Worm (Caenorhabditis elegans) whole organism, mixed stage, embryonic: Measurements from ENCODE around the gene pax-2.

Experiments
- M03D4.4 ChIP-seq: sonication (generic microtip); optimal IDR thresholded peaks from 2 replicates; lab custom pipeline; 2017; ENCODE audit warnings: mild to moderate bottlenecking, missing genetic modification characterization, missing compliant biosample characterization
- bed-3 ChIP-seq: fragments of 200-800 bp; sonication (Bioruptor generic); optimal IDR thresholded peaks from 3 replicates; lab custom pipeline; 2018; ENCODE audit warnings: mild to moderate bottlenecking, missing genetic modification characterization, moderate library complexity, missing compliant biosample characterization
- blmp-1 ChIP-seq: fragments of 150-350 bp; optimal IDR thresholded peaks from 2 replicates; lab custom pipeline; 2014; ENCODE audit warnings: missing biosample characterization, missing genetic modification characterization
- ceh-39 ChIP-seq: fragments of 150-350 bp; optimal IDR thresholded peaks from 2 replicates; lab custom pipeline; 2014; ENCODE audit warnings: missing biosample characterization, missing genetic modification characterization
- ceh-43 ChIP-seq: fragments of 200-800 bp; sonication (Bioruptor generic); optimal IDR thresholded peaks from 2 replicates; lab custom pipeline; 2018; ENCODE audit warnings: mild to moderate bottlenecking, missing genetic modification characterization, moderate library complexity, missing compliant biosample characterization
- ceh-83 ChIP-seq: fragments of 200-800 bp; sonication (Bioruptor generic); optimal IDR thresholded peaks from 2 replicates; lab custom pipeline; 2018; ENCODE audit warnings: mild to moderate bottlenecking, missing genetic modification characterization, missing compliant biosample characterization
- cnd-1 ChIP-seq: fragments of 200-800 bp; sonication (Bioruptor generic); optimal IDR thresholded peaks from 2 replicates; lab custom pipeline; 2018; ENCODE audit warnings: mild to moderate bottlenecking, missing genetic modification characterization, missing compliant biosample characterization
- drap-1 ChIP-seq: fragments of 200-800 bp; sonication (Bioruptor generic); optimal IDR thresholded peaks from 3 replicates; lab custom pipeline; 2018; ENCODE audit warnings: mild to moderate bottlenecking, missing genetic modification characterization, missing compliant biosample characterization
- elt-1 ChIP-seq: sonication (generic microtip); optimal IDR thresholded peaks from 2 replicates; lab custom pipeline; 2017; ENCODE audit warnings: missing genetic modification characterization, mild to moderate bottlenecking, missing compliant biosample characterization, antibody characterized with exemption, moderate library complexity, borderline replicate concordance; ENCODE audit not compliant: insufficient read depth
- elt-3 ChIP-seq: fragments of 150-350 bp; optimal IDR thresholded peaks from 2 replicates; lab custom pipeline; 2014; ENCODE audit warnings: missing biosample characterization, missing genetic modification characterization
- flh-1 ChIP-seq: fragments of 200-800 bp; sonication (Bioruptor generic); optimal IDR thresholded peaks from 2 replicates; lab custom pipeline; 2018; ENCODE audit warnings: mild to moderate bottlenecking, missing genetic modification characterization, moderate library complexity, missing compliant biosample characterization
- ham-2 ChIP-seq: fragments of 200-800 bp; sonication (Bioruptor generic); optimal IDR thresholded peaks from 2 replicates; lab custom pipeline; 2018; ENCODE audit warnings: mild to moderate bottlenecking, missing genetic modification characterization, missing compliant biosample characterization
- hlh-1 ChIP-seq: fragments of 150-350 bp; optimal IDR thresholded peaks from 2 replicates; lab custom pipeline; 2014; ENCODE audit warnings: missing biosample characterization, missing genetic modification reagents, missing genetic modification characterization
- lin-13 ChIP-seq: fragments of 150-350 bp; optimal IDR thresholded peaks from 2 replicates; lab custom pipeline; 2014; ENCODE audit warnings: missing biosample characterization, missing genetic modification characterization
- lin-32 ChIP-seq: fragments of 200-800 bp; sonication (Bioruptor generic); optimal IDR thresholded peaks from 2 replicates; lab custom pipeline; 2018; ENCODE audit warnings: mild to moderate bottlenecking, missing genetic modification characterization, missing compliant biosample characterization
- lsy-2 ChIP-seq: fragments of 150-350 bp; optimal IDR thresholded peaks from 2 replicates; lab custom pipeline; 2014; ENCODE audit warnings: missing biosample characterization, missing genetic modification characterization
- mab-5 ChIP-seq: fragments of 150-350 bp; optimal IDR thresholded peaks from 2 replicates; lab custom pipeline; 2014; ENCODE audit warnings: missing biosample characterization, missing genetic modification characterization
- mls-2 ChIP-seq: sonication (generic microtip); optimal IDR thresholded peaks from 2 replicates; lab custom pipeline; 2016; ENCODE audit warnings: mild to moderate bottlenecking, missing genetic modification characterization, moderate library complexity, missing compliant biosample characterization
- nhr-237 ChIP-seq: fragments of 150-350 bp; optimal IDR thresholded peaks from 2 replicates; lab custom pipeline; 2014; ENCODE audit warnings: missing biosample characterization, missing genetic modification characterization
- nhr-76 ChIP-seq: sonication (generic microtip); optimal IDR thresholded peaks from 2 replicates; lab custom pipeline; 2017; ENCODE audit warnings: missing biosample characterization, missing genetic modification characterization
- pha-4 ChIP-seq: fragments of 150-350 bp; optimal IDR thresholded peaks from 2 replicates; lab custom pipeline; 2018; ENCODE audit warnings: missing biosample characterization, missing genetic modification reagents, missing genetic modification characterization
- sem-2 ChIP-seq: fragments of 200-800 bp; sonication (Bioruptor generic); optimal IDR thresholded peaks from 2 replicates; lab custom pipeline; 2018; ENCODE audit warnings: mild to moderate bottlenecking, missing genetic modification characterization, missing compliant biosample characterization
- snpc-4 ChIP-seq: fragments of 150-350 bp; optimal IDR thresholded peaks from 2 replicates; lab custom pipeline; 2014; ENCODE audit warnings: missing biosample characterization, missing genetic modification characterization
- sptf-1 ChIP-seq: sonication (generic microtip); optimal IDR thresholded peaks from 2 replicates; lab custom pipeline; 2017; ENCODE audit warnings: mild to moderate bottlenecking, missing genetic modification characterization, moderate library complexity, missing compliant biosample characterization
- unc-39 ChIP-seq: fragments of 150-350 bp; optimal IDR thresholded peaks from 2 replicates; lab custom pipeline; 2014; ENCODE audit warnings: missing biosample characterization, missing genetic modification characterization
- unc-62 ChIP-seq: fragments of 150-350 bp; optimal IDR thresholded peaks from 2 replicates; lab custom pipeline; 2014; ENCODE audit warnings: missing biosample characterization, missing genetic modification reagents, missing genetic modification characterization
- zip-8 ChIP-seq: fragments of 150-350 bp; optimal IDR thresholded peaks from 2 replicates; lab custom pipeline; 2014; ENCODE audit warnings: missing biosample characterization, missing genetic modification characterization
- ztf-11 ChIP-seq: fragments of 150-350 bp; optimal IDR thresholded peaks from 2 replicates; lab custom pipeline; 2014; ENCODE audit warnings: missing biosample characterization, missing genetic modification characterization

Gene pax-2

ce11 chrIV:4246493-4246892, 42.3 kb upstream of the pax-2 start, which contains the start of gene ttr-20:
TSS of gene ttr-20 (plus strand) at chrIV:4246793.
- TF ChIP-seq lsy-2 (tag; lab: Kevin White, UChicago) (no peak), unc-39 (tag; lab: Kevin White, UChicago) (no peak), elt-3 (no peak), lin-32 (no peak), ceh-43 (no peak), flh-1 (no peak)
- TF ChIP-seq, all 35 proteins: peak for 0

- TF ChIP-seq unc-62 (GFP tag; lab: Kevin White, UChicago) (no peak), ham-2 (GFP tag; lab: Kevin White, UChicago) (no peak), flh-1 (no peak), mab-5 (tag; lab: Kevin White, UChicago) (no peak), hlh-1 (tag; lab: Kevin White, UChicago) (no peak), blmp-1 (no peak), lsy-2 (tag; lab: Kevin White, UChicago) (no peak), nhr-76 (no peak), elt-1 (tag; lab: Kevin White, UChicago) (no peak), lin-13 (no peak), mls-2 (no peak), sem-2 (GFP tag; lab: Kevin White, UChicago) (no peak), nhr-237 (tag; lab: Kevin White, UChicago) (no peak), ceh-39 (tag; lab: Kevin White, UChicago) (no peak), zip-8 (tag; lab: Kevin White, UChicago) (no peak)
Observed at ce11 chrIV:4244510-4244909, 40.3 kb upstream of the pax-2 start, which contains the start of gene col-34. TSS of gene col-34 (minus strand) at chrIV:4244610.

- TF ChIP-seq unc-39 (tag; lab: Kevin White, UChicago), result no peak
- TF ChIP-seq cnd-1 (tag; lab: Kevin White, UChicago), result no peak
- no peak for TF ChIP-seq mls-2
- TF ChIP-seq elt-1 (tag; lab: Kevin White, UChicago), result no peak
- no peak for TF ChIP-seq lin-32
- TF ChIP-seq snpc-4 (tag; lab: Kevin White, UChicago), result no peak
- TF ChIP-seq lin-13, result no peak
- TF ChIP-seq sem-2 (GFP tag; lab: Kevin White, UChicago), result no peak
- TF ChIP-seq drap-1 (GFP tag; lab: Kevin White, UChicago), result no peak
- TF ChIP-seq bed-3 (GFP tag; lab: Kevin White, UChicago), result no peak
- TF ChIP-seq ham-2 (GFP tag; lab: Kevin White, UChicago), result no peak
- TF ChIP-seq pha-4 (tag; lab: Kevin White, UChicago), result no peak
- no peak for TF ChIP-seq M03D4.4 (tag; lab: Kevin White, UChicago)
- TF ChIP-seq nhr-76, result no peak
Observed at ce11 chrIV:4243830-4244406, 39.7 kb upstream of the pax-2 start.

ce11 chrIV:4236671-4237070, 32.5 kb upstream of the pax-2 start:
- TF ChIP-seq ceh-39 (tag; lab: Kevin White, UChicago), result no peak
- TF ChIP-seq M03D4.4 (tag; lab: Kevin White, UChicago), result no peak
- no peak for TF ChIP-seq nhr-76
- no peak for TF ChIP-seq hlh-1 (tag; lab: Kevin White, UChicago)
- TF ChIP-seq ceh-43, result no peak
- no peak for TF ChIP-seq bed-3 (GFP tag; lab: Kevin White, UChicago)
- TF ChIP-seq ztf-11 (tag; lab: Kevin White, UChicago), result no peak

- TF ChIP-seq mls-2, result no peak
- no peak for TF ChIP-seq pha-4 (tag; lab: Kevin White, UChicago)
- no peak for TF ChIP-seq bed-3 (GFP tag; lab: Kevin White, UChicago)
- no peak for TF ChIP-seq hlh-1 (tag; lab: Kevin White, UChicago)
- TF ChIP-seq ceh-83, result no peak
- no peak for TF ChIP-seq elt-1 (tag; lab: Kevin White, UChicago)
- no peak for TF ChIP-seq sptf-1 (tag; lab: Kevin White, UChicago)
Observed at ce11 chrIV:4236025-4236407, 31.8 kb upstream of the pax-2 start.
